Worm (Caenorhabditis elegans) whole organism, L3 larva: ENCODE data around the gene plpp-1.2.

Experiments used
- R02D3.7 ChIP-seq: fragments of 150-350 bp; optimal IDR thresholded peaks from 2 replicates; lab custom pipeline; 2014; ENCODE audit warnings: missing biosample characterization, missing genetic modification characterization
- ZK546.5 ChIP-seq: sonication (generic microtip); optimal IDR thresholded peaks from 2 replicates; lab custom pipeline; 2017; ENCODE audit warnings: missing biosample characterization, missing genetic modification characterization
- aly-2 ChIP-seq: fragments of 150-350 bp; optimal IDR thresholded peaks from 2 replicates; lab custom pipeline; 2014; ENCODE audit warnings: missing biosample characterization, missing genetic modification characterization
- ama-1 ChIP-seq: fragments of 150-350 bp; optimal IDR thresholded peaks from 2 replicates; lab custom pipeline; 2018
- ceh-28 ChIP-seq: fragments of 150-350 bp; optimal IDR thresholded peaks from 2 replicates; lab custom pipeline; 2014; ENCODE audit warnings: missing biosample characterization, missing genetic modification reagents, missing genetic modification characterization
- egl-5 ChIP-seq: fragments of 150-350 bp; optimal IDR thresholded peaks from 2 replicates; lab custom pipeline; 2017; ENCODE audit warnings: missing biosample characterization, missing genetic modification reagents, missing genetic modification characterization, inconsistent platforms
- elt-1 ChIP-seq: fragments of 150-350 bp; optimal IDR thresholded peaks from 2 replicates; lab custom pipeline; 2014; ENCODE audit warnings: missing biosample characterization, missing genetic modification characterization
- elt-2 ChIP-seq: sonication (generic microtip); optimal IDR thresholded peaks from 2 replicates; lab custom pipeline; 2016; ENCODE audit warnings: missing genetic modification reagents, mild to moderate bottlenecking, missing genetic modification characterization, missing compliant biosample characterization
- elt-3 ChIP-seq, 3 experiments: fragments of 150-350 bp in 1 of 3; sonication (generic microtip) in 2 of 3; optimal IDR thresholded peaks; 2 replicates in 2 of 3; 4 replicates in 1 of 3; lab custom pipeline; 2014 to 2017; ENCODE audit warnings: missing biosample characterization in 3 of 3, missing genetic modification characterization in 3 of 3
- fkh-10 ChIP-seq: sonication (generic microtip); optimal IDR thresholded peaks from 2 replicates; lab custom pipeline; 2017; ENCODE audit warnings: missing biosample characterization, missing genetic modification reagents, missing genetic modification characterization
- fkh-2 ChIP-seq: fragments of 150-350 bp; optimal IDR thresholded peaks from 2 replicates; lab custom pipeline; 2014; ENCODE audit warnings: missing biosample characterization, missing genetic modification reagents, missing genetic modification characterization
- fos-1 ChIP-seq: fragments of 150-350 bp; optimal IDR thresholded peaks from 2 replicates; lab custom pipeline; 2014; ENCODE audit warnings: missing biosample characterization, missing genetic modification characterization
- hmg-11 ChIP-seq: sonication (generic microtip); optimal IDR thresholded peaks from 2 replicates; lab custom pipeline; 2016; ENCODE audit warnings: missing genetic modification characterization, missing compliant biosample characterization
- jun-1 ChIP-seq: fragments of 150-350 bp; optimal IDR thresholded peaks from 2 replicates; lab custom pipeline; 2014; ENCODE audit warnings: missing biosample characterization, missing genetic modification reagents, missing genetic modification characterization
- lsy-12 ChIP-seq: sonication (generic microtip); optimal IDR thresholded peaks from 2 replicates; lab custom pipeline; 2016; ENCODE audit warnings: mild to moderate bottlenecking, missing genetic modification characterization, missing compliant biosample characterization
- mdl-1 ChIP-seq: fragments of 150-350 bp; optimal IDR thresholded peaks from 2 replicates; lab custom pipeline; 2014; ENCODE audit warnings: missing biosample characterization, missing genetic modification characterization
- mml-1 ChIP-seq: fragments of 150-350 bp; sonication (generic microtip); optimal IDR thresholded peaks from 3 replicates; lab custom pipeline; 2014; ENCODE audit warnings: missing biosample characterization, missing genetic modification characterization
- nfya-1 ChIP-seq: sonication (generic microtip); optimal IDR thresholded peaks from 2 replicates; lab custom pipeline; 2017; ENCODE audit warnings: missing genetic modification characterization, mild to moderate bottlenecking, missing compliant biosample characterization, antibody characterized with exemption, moderate library complexity; ENCODE audit not compliant: insufficient read depth
- nhr-11 ChIP-seq: fragments of 150-350 bp; optimal IDR thresholded peaks from 2 replicates; lab custom pipeline; 2014; ENCODE audit warnings: missing biosample characterization, missing genetic modification characterization
- nhr-23 ChIP-seq: fragments of 150-350 bp; optimal IDR thresholded peaks from 2 replicates; lab custom pipeline; 2014; ENCODE audit warnings: missing biosample characterization, missing genetic modification reagents, missing genetic modification characterization
- nhr-237 ChIP-seq: fragments of 150-350 bp; optimal IDR thresholded peaks from 2 replicates; lab custom pipeline; 2014; ENCODE audit warnings: missing biosample characterization, missing genetic modification characterization
- nhr-25 ChIP-seq: sonication (generic microtip); optimal IDR thresholded peaks from 2 replicates; lab custom pipeline; 2017; ENCODE audit warnings: missing biosample characterization, missing genetic modification characterization
- nhr-43 ChIP-seq: sonication (generic microtip); optimal IDR thresholded peaks from 2 replicates; lab custom pipeline; 2016; ENCODE audit warnings: mild to moderate bottlenecking, missing genetic modification characterization, missing compliant biosample characterization; ENCODE audit not compliant: poor library complexity, severe bottlenecking
- nhr-67 ChIP-seq: fragments of 150-350 bp; optimal IDR thresholded peaks from 2 replicates; lab custom pipeline; 2014; ENCODE audit warnings: missing biosample characterization, missing genetic modification characterization
- pha-4 ChIP-seq: fragments of 150-350 bp; optimal IDR thresholded peaks from 2 replicates; lab custom pipeline; 2014; ENCODE audit warnings: missing biosample characterization, missing genetic modification reagents, missing genetic modification characterization
- snpc-4 ChIP-seq: fragments of 150-350 bp; optimal IDR thresholded peaks from 2 replicates; lab custom pipeline; 2014; ENCODE audit warnings: missing biosample characterization, missing genetic modification characterization
- tbx-2 ChIP-seq: sonication (generic microtip); optimal IDR thresholded peaks from 2 replicates; lab custom pipeline; 2016; ENCODE audit warnings: mild to moderate bottlenecking, missing genetic modification characterization, missing compliant biosample characterization
- unc-39 ChIP-seq: sonication (generic microtip); optimal IDR thresholded peaks from 4 replicates; lab custom pipeline; 2017; ENCODE audit warnings: missing biosample characterization, missing genetic modification characterization
- unc-62 ChIP-seq: fragments of 150-350 bp; sonication (generic microtip); optimal IDR thresholded peaks from 4 replicates; lab custom pipeline; 2014; ENCODE audit warnings: missing biosample characterization, missing genetic modification reagents, missing genetic modification characterization
- zag-1 ChIP-seq: fragments of 150-350 bp; optimal IDR thresholded peaks from 2 replicates; lab custom pipeline; 2014; ENCODE audit warnings: missing biosample characterization, missing genetic modification characterization
- ztf-11 ChIP-seq: fragments of 150-350 bp; optimal IDR thresholded peaks from 2 replicates; lab custom pipeline; 2014; ENCODE audit warnings: missing biosample characterization, missing genetic modification characterization
- ztf-4 ChIP-seq: fragments of 150-350 bp; optimal IDR thresholded peaks from 2 replicates; lab custom pipeline; 2014; ENCODE audit warnings: missing biosample characterization, missing genetic modification characterization

The plpp-1.2 gene

DNA sequence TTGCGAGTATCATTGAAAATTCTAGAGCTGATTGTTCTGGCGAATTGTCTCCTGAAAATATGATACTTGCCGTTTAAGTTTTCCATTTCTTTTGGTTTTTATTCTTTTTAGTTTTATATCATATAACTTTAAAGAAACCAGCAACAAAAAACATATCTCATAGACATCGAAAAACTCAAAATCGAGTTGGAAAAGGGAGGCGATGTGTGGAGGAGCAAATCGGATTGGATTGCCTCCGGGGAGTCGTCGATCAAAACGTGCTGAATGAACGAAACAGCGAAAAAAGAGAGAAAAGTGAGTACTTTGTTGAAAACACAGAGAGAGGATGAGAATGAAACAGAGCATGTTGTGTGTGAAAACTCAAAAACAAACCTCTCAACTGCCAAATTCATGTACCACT is 11.9 kb downstream of the plpp-1.2 start:
- TF ChIP-seq ama-1 (lab: Kevin White, UChicago) (no peak), nfya-1 (tag; lab: Kevin White, UChicago) (peak; percentile 18), nhr-23 (tag; lab: Kevin White, UChicago) (no peak)

DNA sequence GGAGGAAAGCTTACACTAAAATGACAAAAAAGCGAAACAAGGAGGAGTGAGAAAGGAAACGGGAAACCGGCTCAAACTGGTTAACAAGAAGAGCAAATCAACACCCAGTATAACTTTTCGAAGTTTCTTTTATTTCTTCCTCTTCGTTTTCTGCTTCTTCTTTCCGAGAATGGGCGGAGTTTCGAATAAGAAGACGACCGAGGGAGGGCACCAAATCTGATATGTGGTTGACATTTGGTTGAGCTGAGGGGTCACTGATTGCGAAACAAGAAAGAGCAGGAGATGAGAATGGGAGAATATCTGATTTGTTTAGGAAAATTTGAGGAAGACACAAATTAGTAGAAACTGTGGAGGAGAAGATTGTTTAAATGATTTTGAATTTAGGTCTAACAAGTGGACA is 13.3 kb downstream of the plpp-1.2 start:
- TF ChIP-seq elt-3 (tag; optimal IDR thresholded peaks at IDR 0.05; lab: Kevin White, UChicago) (no peak), nfya-1 (tag; lab: Kevin White, UChicago) (peak; percentile 20)

DNA sequence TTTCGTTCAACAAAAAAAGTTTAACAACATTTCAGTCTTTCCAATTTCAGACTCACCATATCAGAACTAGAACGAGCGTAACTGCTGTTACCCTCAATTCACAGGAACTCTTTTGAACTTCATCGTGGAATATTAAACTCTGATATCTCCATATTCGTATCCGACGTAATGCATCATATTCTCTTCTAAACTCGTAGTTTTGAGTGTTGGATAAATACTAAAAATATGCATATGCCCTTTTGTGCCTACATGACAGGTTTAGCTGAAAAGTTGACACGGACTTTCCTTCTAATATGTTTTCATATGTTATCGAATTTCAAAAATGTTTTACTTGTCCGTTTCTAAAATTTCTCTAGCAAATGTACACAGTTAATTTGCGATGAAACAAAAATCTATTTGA is 13.8 kb downstream of the plpp-1.2 start, which contains the start of gene twk-49:
TSS of gene twk-49 (minus strand) at position 101 of the 400 bp plus-strand sequence.
- TF ChIP-seq jun-1 (tag; lab: Kevin White, UChicago), result no peak
- no peak for TF ChIP-seq mml-1 (tag; lab: Kevin White, UChicago)
- TF ChIP-seq hmg-11 (tag; lab: Kevin White, UChicago), result no peak
- no peak for TF ChIP-seq nhr-67 (tag; lab: Kevin White, UChicago)
- TF ChIP-seq unc-62 (GFP tag; lab: Kevin White, UChicago), result no peak
- no peak for TF ChIP-seq ztf-11 (tag; lab: Kevin White, UChicago)
- TF ChIP-seq R02D3.7 (tag; lab: Kevin White, UChicago), result no peak
- TF ChIP-seq tbx-2, result no peak
- no peak for TF ChIP-seq ama-1 (lab: Kevin White, UChicago)
- no peak for TF ChIP-seq ZK546.5 (tag; lab: Kevin White, UChicago)
- TF ChIP-seq elt-2 (tag; lab: Kevin White, UChicago), result no peak
- TF ChIP-seq fkh-2 (tag; lab: Kevin White, UChicago), result no peak

DNA sequence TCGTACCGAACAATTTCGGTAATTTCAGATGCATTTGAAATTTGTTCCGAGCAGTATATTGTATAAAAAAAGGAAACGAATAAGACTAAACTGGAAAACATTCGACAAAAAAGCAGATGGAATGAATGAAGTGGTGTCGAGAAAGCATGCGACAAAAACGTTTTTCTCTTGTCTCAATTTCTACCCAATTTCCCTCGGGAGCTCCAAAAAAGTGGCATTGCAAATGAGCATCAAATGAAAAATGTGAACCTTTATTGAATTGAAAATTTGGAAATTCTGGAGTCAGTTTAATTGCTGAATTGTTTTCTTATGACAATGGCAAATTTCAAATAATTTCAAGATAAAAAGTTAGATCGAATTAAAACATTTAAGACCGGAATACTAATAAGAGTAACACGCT is 14.9 kb downstream of the plpp-1.2 start, which contains the start of gene R05G9.5:
TSS of gene R05G9.5 (minus strand) at position 101 of the 400 bp plus-strand sequence.
- no peak for TF ChIP-seq pha-4 (tag; lab: Kevin White, UChicago)
- TF ChIP-seq snpc-4, result no peak
- no peak for TF ChIP-seq lsy-12 (tag; lab: Kevin White, UChicago)
- TF ChIP-seq zag-1 (tag; lab: Kevin White, UChicago), result no peak
- no peak for TF ChIP-seq nhr-43 (tag; lab: Kevin White, UChicago)
- TF ChIP-seq ama-1 (lab: Kevin White, UChicago), result no peak
- no peak for TF ChIP-seq mdl-1 (tag; lab: Kevin White, UChicago)
- TF ChIP-seq hmg-11 (tag; lab: Kevin White, UChicago), result no peak
- TF ChIP-seq fkh-10 (GFP tag; lab: Kevin White, UChicago), result no peak
- TF ChIP-seq aly-2 (tag; lab: Kevin White, UChicago), result no peak
- no peak for TF ChIP-seq ztf-11 (tag; lab: Kevin White, UChicago)
- no peak for TF ChIP-seq tbx-2
- no peak for TF ChIP-seq egl-5
- no peak for TF ChIP-seq fos-1 (tag; lab: Kevin White, UChicago)

DNA sequence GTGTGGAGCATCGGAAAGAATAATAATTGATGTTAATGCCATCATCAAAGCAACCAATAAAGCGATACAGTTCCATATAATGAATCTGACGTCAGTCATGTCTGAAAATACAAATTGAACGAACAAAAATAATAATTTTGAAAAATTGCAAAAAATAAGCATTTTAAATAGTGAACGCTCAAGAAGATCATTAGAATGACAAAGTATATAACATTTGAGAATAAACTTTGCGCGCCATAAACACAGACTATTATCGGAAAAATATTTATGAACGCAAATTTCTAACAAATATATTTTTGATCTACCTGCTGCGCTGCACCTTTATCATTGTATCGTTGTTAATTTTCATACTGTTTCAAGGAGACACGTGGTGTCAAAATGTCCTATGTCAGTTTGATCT is 16.1 kb downstream of the plpp-1.2 start, which contains the start of gene R05G9.3:
TSS of gene R05G9.3 (minus strand) at position 101 of the 400 bp plus-strand sequence.
- TF ChIP-seq ama-1 (lab: Kevin White, UChicago), result no peak
- no peak for TF ChIP-seq elt-2 (tag; lab: Kevin White, UChicago)
- TF ChIP-seq ztf-4 (tag; lab: Kevin White, UChicago), result no peak
- no peak for TF ChIP-seq nhr-11 (tag; lab: Kevin White, UChicago)
- no peak for TF ChIP-seq nhr-43 (tag; lab: Kevin White, UChicago)
- no peak for TF ChIP-seq unc-39 (tag; lab: Kevin White, UChicago)
- no peak for TF ChIP-seq snpc-4
- no peak for TF ChIP-seq nhr-67 (tag; lab: Kevin White, UChicago)
- no peak for TF ChIP-seq elt-3 (tag; optimal IDR thresholded peaks at IDR 0.05; lab: Kevin White, UChicago)
- TF ChIP-seq nhr-25, result no peak
- no peak for TF ChIP-seq elt-1 (tag; lab: Kevin White, UChicago)
- TF ChIP-seq nhr-237 (tag; lab: Kevin White, UChicago), result no peak
- no peak for TF ChIP-seq ceh-28 (tag; lab: Kevin White, UChicago)
- TF ChIP-seq, all 47 proteins: peak for 0
